Worm (Caenorhabditis elegans): ENCODE results near the gene kup-1.

DNA sequence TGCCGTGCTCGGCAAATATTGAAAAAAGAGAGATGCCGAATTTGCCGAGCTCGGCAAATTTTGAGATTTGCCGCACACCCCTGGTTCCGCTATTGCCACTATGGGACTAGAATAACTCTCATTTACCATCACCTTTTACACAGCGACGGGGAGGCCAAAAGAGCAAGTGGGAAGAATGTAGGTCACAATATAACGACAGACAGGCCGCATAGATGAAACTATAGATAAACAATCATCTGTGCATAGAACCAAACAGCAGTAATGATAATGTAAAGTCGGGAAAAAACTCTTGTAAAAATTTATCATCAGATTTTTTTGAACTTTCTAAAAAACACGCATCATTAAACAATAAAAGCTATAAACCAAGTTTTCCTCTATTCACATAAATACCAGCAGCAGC lies 27.8 kb upstream of the kup-1 start, which contains the start of gene kmo-2:
- TF ChIP-seq mdl-1 (tag; optimal IDR thresholded peaks at IDR 0.05) (no peak), lin-13 (GFP tag; optimal IDR thresholded peaks at IDR 0.05) (no peak), unc-62 (GFP tag; optimal IDR thresholded peaks at IDR 0.05) (no peak)

Data from whole organism, L2 larva.